Worm (Caenorhabditis elegans) whole organism, mixed stage, embryonic: ENCODE results near the gene tmem-231.
A peak's percentile ranks its signal among the peaks of the same experiment; 100 is the strongest.

ENCODE experiments used
- ceh-83 ChIP-seq: fragments of 200-800 bp; sonication (Bioruptor generic); optimal IDR thresholded peaks from 2 replicates; lab custom pipeline; 2018; ENCODE audit warnings: mild to moderate bottlenecking, missing genetic modification characterization, missing compliant biosample characterization
- elt-1 ChIP-seq: sonication (generic microtip); optimal IDR thresholded peaks from 2 replicates; lab custom pipeline; 2017; ENCODE audit warnings: missing genetic modification characterization, mild to moderate bottlenecking, missing compliant biosample characterization, antibody characterized with exemption, moderate library complexity, borderline replicate concordance; ENCODE audit not compliant: insufficient read depth
- lsy-2 ChIP-seq: fragments of 150-350 bp; optimal IDR thresholded peaks from 2 replicates; lab custom pipeline; 2014; ENCODE audit warnings: missing biosample characterization, missing genetic modification characterization
- pha-4 ChIP-seq: fragments of 150-350 bp; optimal IDR thresholded peaks from 2 replicates; lab custom pipeline; 2018; ENCODE audit warnings: missing biosample characterization, missing genetic modification reagents, missing genetic modification characterization
- snpc-4 ChIP-seq: fragments of 150-350 bp; optimal IDR thresholded peaks from 2 replicates; lab custom pipeline; 2014; ENCODE audit warnings: missing biosample characterization, missing genetic modification characterization
- zip-8 ChIP-seq: fragments of 150-350 bp; optimal IDR thresholded peaks from 2 replicates; lab custom pipeline; 2014; ENCODE audit warnings: missing biosample characterization, missing genetic modification characterization

DNA sequence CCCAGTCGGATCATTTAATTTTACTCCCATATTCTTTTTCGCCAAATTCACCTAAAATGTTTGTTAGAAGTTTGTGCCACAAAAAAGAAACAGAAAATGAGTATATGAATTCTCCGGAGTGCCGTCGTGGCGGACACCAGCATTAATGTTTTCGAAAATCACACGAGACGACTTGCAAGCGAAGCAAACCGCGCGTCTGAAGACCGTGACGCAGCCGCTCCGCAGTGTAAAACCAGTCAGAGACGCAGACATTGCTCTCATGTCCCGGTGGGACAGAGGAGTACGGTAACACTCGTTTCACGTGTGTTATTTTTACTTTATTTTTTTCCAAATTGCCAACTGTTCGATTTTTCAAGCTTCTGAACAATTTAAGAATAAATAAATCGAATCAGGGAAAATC, 6.1 kb downstream of the tmem-231 start, which contains the start of the genes T26A8.4 and pdtf-1:
- TF ChIP-seq pha-4 (tag; lab: Kevin White, UChicago) (peak; percentile 98), snpc-4 (tag; lab: Kevin White, UChicago) (no peak), lsy-2 (tag; lab: Kevin White, UChicago) (peak; percentile 99), elt-1 (tag; lab: Kevin White, UChicago) (no peak), ceh-83 (peak; percentile 80), zip-8 (peak; percentile 25)
